Worm (Caenorhabditis elegans) whole organism, mixed stage, embryonic: ENCODE measurements around the gene Y45F10B.8.

Experiments used
- bed-3 ChIP-seq: fragments of 200-800 bp; sonication (Bioruptor generic); optimal IDR thresholded peaks from 3 replicates; lab custom pipeline; 2018; ENCODE audit warnings: mild to moderate bottlenecking, missing genetic modification characterization, moderate library complexity, missing compliant biosample characterization
- blmp-1 ChIP-seq: fragments of 150-350 bp; optimal IDR thresholded peaks from 2 replicates; lab custom pipeline; 2014; ENCODE audit warnings: missing biosample characterization, missing genetic modification characterization
- lsy-2 ChIP-seq: fragments of 150-350 bp; optimal IDR thresholded peaks from 2 replicates; lab custom pipeline; 2014; ENCODE audit warnings: missing biosample characterization, missing genetic modification characterization
- nhr-12 ChIP-seq: fragments of 150-350 bp; optimal IDR thresholded peaks from 2 replicates; lab custom pipeline; 2014; ENCODE audit warnings: missing biosample characterization, missing genetic modification characterization
- snpc-4 ChIP-seq: fragments of 150-350 bp; optimal IDR thresholded peaks from 2 replicates; lab custom pipeline; 2014; ENCODE audit warnings: missing biosample characterization, missing genetic modification characterization
- unc-39 ChIP-seq: fragments of 150-350 bp; optimal IDR thresholded peaks from 2 replicates; lab custom pipeline; 2014; ENCODE audit warnings: missing biosample characterization, missing genetic modification characterization

ce11 chrIV:13593351-13593750 is 15.3 kb upstream of the Y45F10B.8 start, which contains the start of gene Y45F10B.3:
- no peak for TF ChIP-seq snpc-4 (tag; lab: Kevin White, UChicago)
- TF ChIP-seq lsy-2 (tag; lab: Kevin White, UChicago), result no peak
- no peak for TF ChIP-seq unc-39 (tag; lab: Kevin White, UChicago)
- no peak for TF ChIP-seq bed-3 (GFP tag; lab: Kevin White, UChicago)
- no peak for TF ChIP-seq blmp-1
- no peak for TF ChIP-seq nhr-12
